Worm (Caenorhabditis elegans): Measurements from ENCODE around the gene srp-1.

The srp-1 gene

DNA sequence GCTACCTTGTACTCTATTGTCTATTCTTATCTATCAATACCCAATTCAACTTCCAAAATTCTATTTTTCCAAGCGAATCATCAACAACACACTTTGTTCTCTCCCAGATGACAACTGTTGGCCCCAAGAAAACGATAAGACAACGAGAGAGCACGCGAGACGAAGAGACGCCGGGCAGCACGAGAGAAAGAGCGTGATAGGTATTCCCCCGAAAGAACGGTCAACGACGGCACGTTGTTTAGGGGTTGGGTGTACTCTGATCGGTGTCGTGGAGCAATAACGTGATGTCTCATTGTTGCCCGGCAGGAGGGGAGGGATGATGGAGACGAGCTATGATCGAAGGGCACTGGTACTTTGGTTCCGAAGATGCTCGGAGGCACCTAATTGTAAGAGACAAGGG lies 21.8 kb upstream of the srp-1 start (continued):
- no peak for TF ChIP-seq lin-15B (tag; optimal IDR thresholded peaks at IDR 0.05)
- no peak for TF ChIP-seq ztf-7 (tag; optimal IDR thresholded peaks at IDR 0.05)
- TF ChIP-seq zfp-2 (tag; optimal IDR thresholded peaks at IDR 0.05): no peak
- peak; percentile 34; the same call in 1 of the 2 replicates for TF ChIP-seq madf-9 (GFP tag; conservative IDR thresholded peaks at IDR 0.05)
- no peak for TF ChIP-seq ceh-32 (tag; optimal IDR thresholded peaks at IDR 0.05; ENCODE audit: poor library complexity)
- TF ChIP-seq hif-1 (tag; optimal IDR thresholded peaks at IDR 0.05): peak; percentile 63 to 88
- TF ChIP-seq zip-11 (GFP tag; IDR thresholded peaks at IDR 0.05): no peak
- TF ChIP-seq spr-3 (GFP tag; optimal IDR thresholded peaks at IDR 0.05): peak; percentile 9
- peak; percentile 71 for TF ChIP-seq mes-2 (tag; optimal IDR thresholded peaks at IDR 0.05; ENCODE audit: poor library complexity, severe bottlenecking)
- peak; percentile 99 for TF ChIP-seq hlh-11 (tag; optimal IDR thresholded peaks at IDR 0.05)
- TF ChIP-seq daf-8 (GFP tag; IDR thresholded peaks at IDR 0.05): no peak
- no peak for TF ChIP-seq ZK337.2 (GFP tag; IDR thresholded peaks at IDR 0.05)
- TF ChIP-seq hlh-30 (tag; optimal IDR thresholded peaks at IDR 0.05; ENCODE audit: insufficient read depth): peak; percentile 98
- no peak for TF ChIP-seq madf-5 (GFP tag; IDR thresholded peaks at IDR 0.05)
- TF ChIP-seq F49E8.2 (tag; optimal IDR thresholded peaks at IDR 0.05; ENCODE audit: borderline replicate concordance): no peak
- no peak for TF ChIP-seq snpc-1.2 (GFP tag; IDR thresholded peaks at IDR 0.05)
- TF ChIP-seq aha-1 (tag): peak; percentile 97
- peak; percentile 88 for TF ChIP-seq zfp-3 (GFP tag; conservative IDR thresholded peaks at IDR 0.05)
- peak; percentile 97 for TF ChIP-seq nhr-10 (tag; optimal IDR thresholded peaks at IDR 0.05)
- TF ChIP-seq lin-29 (GFP tag; IDR thresholded peaks at IDR 0.05): no peak
- no peak for TF ChIP-seq F10B5.3 (tag; optimal IDR thresholded peaks at IDR 0.05)
- TF ChIP-seq lir-3 (tag; optimal IDR thresholded peaks at IDR 0.05): no peak
- TF ChIP-seq pqm-1 (tag; optimal IDR thresholded peaks at IDR 0.05): peak; percentile 70
- no peak for TF ChIP-seq dmd-8 (GFP tag; IDR thresholded peaks at IDR 0.05)
- peak; percentile 78 for TF ChIP-seq nhr-6 (tag; optimal IDR thresholded peaks at IDR 0.05)
- no peak for TF ChIP-seq R02D3.7 (tag; optimal IDR thresholded peaks at IDR 0.05)
- no peak for TF ChIP-seq nhr-25 (tag; optimal IDR thresholded peaks at IDR 0.05; ENCODE audit: borderline replicate concordance, insufficient read depth)
- TF ChIP-seq ZK546.5 (tag; optimal IDR thresholded peaks at IDR 0.05): no peak
- no peak for TF ChIP-seq zag-1 (tag; optimal IDR thresholded peaks at IDR 0.05)
- TF ChIP-seq lin-13 (GFP tag; optimal IDR thresholded peaks at IDR 0.05): no peak
- TF ChIP-seq nhr-76 (tag; optimal IDR thresholded peaks at IDR 0.05): no peak
- TF ChIP-seq sdz-12 (GFP tag; optimal IDR thresholded peaks at IDR 0.05): peak; percentile 13
- TF ChIP-seq T26A8.4 (GFP tag; IDR thresholded peaks at IDR 0.05): peak; percentile 89
- no peak for TF ChIP-seq aly-2 (tag; optimal IDR thresholded peaks at IDR 0.05)
- TF ChIP-seq lin-1 (GFP tag; IDR thresholded peaks at IDR 0.05): peak; percentile 80
- TF ChIP-seq lin-39 (tag; optimal IDR thresholded peaks at IDR 0.05): no peak
- TF ChIP-seq F26F4.8 (GFP tag; conservative IDR thresholded peaks at IDR 0.05): no peak
- peak; percentile 71 for TF ChIP-seq hmg-1.1 (GFP tag; IDR thresholded peaks at IDR 0.05)
- peak; percentile 79 for TF ChIP-seq mep-1 (tag; optimal IDR thresholded peaks at IDR 0.05)
- peak; percentile 97 for TF ChIP-seq dve-1 (tag; optimal IDR thresholded peaks at IDR 0.05; ENCODE audit: insufficient read depth)
- TF ChIP-seq ces-1 (GFP tag; optimal IDR thresholded peaks at IDR 0.05): no peak
- peak; percentile 96 for TF ChIP-seq nhr-11 (tag; optimal IDR thresholded peaks at IDR 0.05)
- no peak for TF ChIP-seq egl-27 (tag; optimal IDR thresholded peaks at IDR 0.05)
- peak; percentile 68 for TF ChIP-seq nhr-42 (GFP tag; IDR thresholded peaks at IDR 0.05)
- peak; percentile 79 for TF ChIP-seq saeg-2 (GFP tag; IDR thresholded peaks at IDR 0.05)
- no peak for TF ChIP-seq ceh-62 (tag; optimal IDR thresholded peaks at IDR 0.05)
- no peak for TF ChIP-seq unc-39 (tag; optimal IDR thresholded peaks at IDR 0.05)
- TF ChIP-seq attf-4 (tag; optimal IDR thresholded peaks at IDR 0.05): no peak
- TF ChIP-seq set-16 (GFP tag; IDR thresholded peaks at IDR 0.05): peak; percentile 91
- peak; percentile 37 for TF ChIP-seq zip-2 (tag; optimal IDR thresholded peaks at IDR 0.05)
- peak; percentile 84 for TF ChIP-seq mxl-3 (GFP tag; optimal IDR thresholded peaks at IDR 0.05)
- TF ChIP-seq mdl-1 (tag; optimal IDR thresholded peaks at IDR 0.05): peak; percentile 98 to 99

Measured in whole organism, L4 larva.